Fruit fly (Drosophila melanogaster) whole organism, wandering third instar larva: ENCODE results near the gene pasi2.

Experiments
- Abd-B ChIP-seq: fragments of >200 bp; optimal IDR thresholded peaks from 2 replicates; lab custom pipeline; 2017; ENCODE audit warnings: missing biosample characterization, missing genetic modification characterization
- Dfd ChIP-seq: fragments of >200 bp; optimal IDR thresholded peaks from 2 replicates; lab custom pipeline; 2017; ENCODE audit warnings: missing biosample characterization, missing genetic modification characterization
- GATAd ChIP-seq: sonication (Bioruptor generic); optimal IDR thresholded peaks from 2 replicates; lab custom pipeline; 2016; ENCODE audit warnings: missing biosample characterization, missing genetic modification characterization
- HLH106 ChIP-seq: fragments of 200-800 bp; optimal IDR thresholded peaks from 3 replicates; lab custom pipeline; 2019; ENCODE audit warnings: missing biosample characterization, mild to moderate bottlenecking, missing genetic modification characterization, moderate library complexity
- Hnf4 ChIP-seq: fragments of 200-800 bp; sonication (Bioruptor generic); optimal IDR thresholded peaks from 2 replicates; lab custom pipeline; 2016; ENCODE audit warnings: missing biosample characterization, mild to moderate bottlenecking, missing genetic modification characterization
- Hr78 ChIP-seq: fragments of >200 bp; optimal IDR thresholded peaks from 2 replicates; lab custom pipeline; 2017; ENCODE audit warnings: missing biosample characterization, missing genetic modification characterization
- Jra ChIP-seq: sonication (Bioruptor generic); optimal IDR thresholded peaks from 2 replicates; lab custom pipeline; 2016; ENCODE audit warnings: missing biosample characterization, missing genetic modification characterization
- Myc ChIP-seq: fragments of >200 bp; optimal IDR thresholded peaks from 2 replicates; lab custom pipeline; 2017
- OdsH ChIP-seq: fragments of 200-800 bp; sonication (Bioruptor generic); optimal IDR thresholded peaks from 2 replicates; lab custom pipeline; 2016; ENCODE audit warnings: missing biosample characterization, mild to moderate bottlenecking, missing genetic modification characterization
- Vsx2 ChIP-seq: fragments of 200-300, 225-300 bp; sonication (Bioruptor generic); optimal IDR thresholded peaks from 2 replicates; lab custom pipeline; 2018; ENCODE audit warnings: missing biosample characterization, missing genetic modification characterization; ENCODE audit not compliant: partially characterized antibody
- dl ChIP-seq, 2 experiments: fragments of 175-275, 200-275 bp in 1 of 2; fragments of 200-275 bp in 1 of 2; sonication (Bioruptor generic); optimal IDR thresholded peaks; lab custom pipeline; 2018; ENCODE audit warnings: mild to moderate bottlenecking in 2 of 2, missing biosample characterization in 2 of 2, missing genetic modification characterization in 2 of 2, moderate library complexity in 2 of 2; ENCODE audit not compliant: partially characterized antibody in 2 of 2, insufficient read depth in 1 of 2
- dmrt93B ChIP-seq: fragments of 200-800 bp; sonication (Bioruptor generic); optimal IDR thresholded peaks from 2 replicates; lab custom pipeline; 2018; ENCODE audit warnings: missing biosample characterization, mild to moderate bottlenecking, missing genetic modification characterization
- dsf ChIP-seq: sonication (Bioruptor generic); optimal IDR thresholded peaks from 2 replicates; lab custom pipeline; 2016; ENCODE audit warnings: missing biosample characterization, missing genetic modification characterization, borderline replicate concordance
- foxo ChIP-seq, 2 experiments: fragments of 200-800 bp; sonication (Bioruptor generic); optimal IDR thresholded peaks; 2 replicates in 1 of 2; 3 replicates in 1 of 2; lab custom pipeline; 2016 to 2017; ENCODE audit warnings: missing biosample characterization in 2 of 2, missing genetic modification characterization in 2 of 2
- fru ChIP-seq: fragments of 200-800 bp; sonication (Bioruptor generic); optimal IDR thresholded peaks from 3 replicates; lab custom pipeline; 2016; ENCODE audit warnings: missing biosample characterization, mild to moderate bottlenecking, missing genetic modification characterization
- h ChIP-seq: fragments of 200-800 bp; sonication (Bioruptor generic); optimal IDR thresholded peaks from 3 replicates; lab custom pipeline; 2016; ENCODE audit warnings: missing biosample characterization, mild to moderate bottlenecking, missing genetic modification characterization
- rgr ChIP-seq: fragments of 200-800 bp; sonication (Bioruptor generic); optimal IDR thresholded peaks from 3 replicates; lab custom pipeline; 2016; ENCODE audit warnings: missing biosample characterization, mild to moderate bottlenecking, missing genetic modification characterization
- sage ChIP-seq: fragments of 200-800 bp; sonication (Bioruptor generic); optimal IDR thresholded peaks from 2 replicates; lab custom pipeline; 2016; ENCODE audit warnings: missing biosample characterization, mild to moderate bottlenecking, missing genetic modification characterization
- tai ChIP-seq: sonication (Bioruptor generic); optimal IDR thresholded peaks from 2 replicates; lab custom pipeline; 2016; ENCODE audit warnings: missing biosample characterization, missing genetic modification characterization
- usp ChIP-seq: fragments of >200 bp; optimal IDR thresholded peaks from 2 replicates; lab custom pipeline; 2017; ENCODE audit warnings: missing biosample characterization, missing genetic modification characterization

The pasi2 gene

dm6 chr3R:9380970-9381369 is 46.0 kb downstream of the pasi2 start:
- no peak for TF ChIP-seq dsf
- no peak for TF ChIP-seq Hnf4 (GFP tag; lab: Kevin White, UChicago)
- no peak for TF ChIP-seq foxo (GFP tag; optimal IDR thresholded peaks at IDR 0.05; lab: Kevin White, UChicago)
- TF ChIP-seq tai (GFP tag; lab: Kevin White, UChicago), result no peak
- no peak for TF ChIP-seq dl (GFP tag; optimal IDR thresholded peaks at IDR 0.05; lab: Kevin White, UChicago; ENCODE audit: insufficient read depth in 1 of 2, partially characterized antibody in 2 of 2)
- TF ChIP-seq Hr78 (GFP tag; lab: Kevin White, UChicago), result no peak
- TF ChIP-seq Jra, result no peak
- no peak for TF ChIP-seq Dfd (GFP tag; lab: Kevin White, UChicago)
- no peak for TF ChIP-seq GATAd (GFP tag; lab: Kevin White, UChicago)
- no peak for TF ChIP-seq dmrt93B (GFP tag; lab: Kevin White, UChicago)
- TF ChIP-seq HLH106, result no peak
- TF ChIP-seq Vsx2, result no peak
- TF ChIP-seq rgr (GFP tag; lab: Kevin White, UChicago), result no peak
- no peak for TF ChIP-seq Abd-B (GFP tag; lab: Kevin White, UChicago)

DNA sequence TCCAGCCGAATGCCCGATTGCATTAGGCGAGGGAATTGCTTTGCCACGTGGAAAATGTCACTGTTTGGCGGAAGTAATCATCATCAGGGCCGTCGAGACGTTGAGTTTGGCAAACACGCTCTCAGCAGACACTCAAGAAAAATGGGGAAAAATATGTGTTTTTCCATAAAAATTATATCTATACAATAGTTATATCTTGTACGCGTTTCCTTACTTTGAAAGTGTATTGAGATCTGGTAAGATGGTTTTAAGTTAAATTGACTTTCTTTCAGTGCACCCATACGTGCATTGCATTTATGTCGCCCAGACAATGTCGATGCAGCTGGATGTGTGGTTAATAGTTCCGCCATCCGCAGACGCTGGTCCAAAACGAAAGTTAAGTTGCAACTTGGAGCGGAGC is 51.0 kb downstream of the pasi2 start:
- no peak for TF ChIP-seq h (GFP tag; lab: Kevin White, UChicago)
- no peak for TF ChIP-seq OdsH
- TF ChIP-seq usp, result no peak
- no peak for TF ChIP-seq fru
- TF ChIP-seq Myc (lab: Kevin White, UChicago), result no peak
- no peak for TF ChIP-seq Hr78 (GFP tag; lab: Kevin White, UChicago)
- TF ChIP-seq dl (GFP tag; optimal IDR thresholded peaks at IDR 0.05; lab: Kevin White, UChicago; ENCODE audit: insufficient read depth in 1 of 2, partially characterized antibody in 2 of 2), result no peak
- no peak for TF ChIP-seq sage (GFP tag; lab: Kevin White, UChicago)
